Worm (Caenorhabditis elegans) whole organism, L1 larva: ENCODE data around the gene M05D6.9.

Experiments
- C16A3.4 ChIP-seq: fragments of 150-350 bp; optimal IDR thresholded peaks from 2 replicates; lab custom pipeline; 2014; ENCODE audit warnings: missing biosample characterization, missing genetic modification characterization
- F16B12.6 ChIP-seq: fragments of 150-350 bp; optimal IDR thresholded peaks from 2 replicates; lab custom pipeline; 2014; ENCODE audit warnings: missing biosample characterization, missing genetic modification characterization
- Y116A8C.19 ChIP-seq: sonication (generic microtip); optimal IDR thresholded peaks from 2 replicates; lab custom pipeline; 2016; ENCODE audit warnings: missing compliant biosample characterization, missing genetic modification characterization, borderline replicate concordance
- alr-1 ChIP-seq: fragments of 200-800 bp; sonication (Bioruptor generic); optimal IDR thresholded peaks from 2 replicates; lab custom pipeline; 2018; ENCODE audit warnings: borderline replicate concordance, mild to moderate bottlenecking, missing genetic modification characterization, missing compliant biosample characterization
- aly-2 ChIP-seq: fragments of 150-350 bp; optimal IDR thresholded peaks from 2 replicates; lab custom pipeline; 2014; ENCODE audit warnings: missing biosample characterization, missing genetic modification characterization
- ama-1 ChIP-seq: fragments of 150-350 bp; optimal IDR thresholded peaks from 2 replicates; lab custom pipeline; 2014
- ceh-63 ChIP-seq: fragments of 200-800 bp; sonication (Bioruptor generic); optimal IDR thresholded peaks from 2 replicates; lab custom pipeline; 2018; ENCODE audit warnings: mild to moderate bottlenecking, missing genetic modification characterization, missing compliant biosample characterization
- ceh-82 ChIP-seq, 3 experiments: fragments of 150-350 bp in 1 of 3; sonication (generic microtip) in 2 of 3; optimal IDR thresholded peaks; 2 replicates each; lab custom pipeline; 2014 to 2017; ENCODE audit warnings: missing biosample characterization in 3 of 3, missing genetic modification characterization in 3 of 3
- dpl-1 ChIP-seq, 3 experiments: fragments of 150-350 bp in 2 of 3; sonication (generic microtip) in 1 of 3; optimal IDR thresholded peaks; 2 replicates each; lab custom pipeline; 2014 to 2017; ENCODE audit warnings: missing biosample characterization in 3 of 3, missing genetic modification characterization in 3 of 3, missing genetic modification reagents in 3 of 3
- efl-3 ChIP-seq: fragments of 200-800 bp; sonication (Bioruptor generic); optimal IDR thresholded peaks from 2 replicates; lab custom pipeline; 2018; ENCODE audit warnings: mild to moderate bottlenecking, missing genetic modification characterization, missing compliant biosample characterization
- egl-13 ChIP-seq: sonication (generic microtip); optimal IDR thresholded peaks from 2 replicates; lab custom pipeline; 2016; ENCODE audit warnings: missing genotype, missing genetic modification reagents, missing genetic modification characterization, missing compliant biosample characterization
- elt-2 ChIP-seq: sonication (generic microtip); optimal IDR thresholded peaks from 2 replicates; lab custom pipeline; 2016; ENCODE audit warnings: missing genetic modification characterization, mild to moderate bottlenecking, inconsistent platforms, missing compliant biosample characterization, missing genetic modification reagents
- elt-3 ChIP-seq, 6 experiments: fragments of 150-350 bp in 1 of 6; sonication (generic microtip); optimal IDR thresholded peaks; 2 replicates each; lab custom pipeline; 2017 to 2018; ENCODE audit warnings: missing biosample characterization in 6 of 6, missing genetic modification characterization in 6 of 6, inconsistent platforms in 1 of 6
- ets-5 ChIP-seq: fragments of 200-800 bp; sonication (Bioruptor generic); IDR thresholded peaks from 2 replicates; pipeline ENCODE4 v1.3.6; 2022; ENCODE audit warnings: missing genetic modification characterization, missing compliant biosample characterization
- fkh-4 ChIP-seq: sonication (generic microtip); optimal IDR thresholded peaks from 2 replicates; lab custom pipeline; 2016; ENCODE audit warnings: missing compliant biosample characterization, missing genetic modification characterization, borderline replicate concordance
- fkh-8 ChIP-seq: sonication (generic microtip); optimal IDR thresholded peaks from 2 replicates; lab custom pipeline; 2016; ENCODE audit warnings: mild to moderate bottlenecking, missing genetic modification characterization, missing compliant biosample characterization
- hlh-4 ChIP-seq: sonication (generic microtip); optimal IDR thresholded peaks from 2 replicates; lab custom pipeline; 2016; ENCODE audit warnings: mild to moderate bottlenecking, missing genetic modification characterization, missing compliant biosample characterization
- hpl-2 ChIP-seq: fragments of 150-350 bp; optimal IDR thresholded peaks from 2 replicates; lab custom pipeline; 2014; ENCODE audit warnings: missing biosample characterization, missing genetic modification reagents, missing genetic modification characterization
- irx-1 ChIP-seq: sonication (generic microtip); optimal IDR thresholded peaks from 2 replicates; lab custom pipeline; 2016; ENCODE audit warnings: missing genetic modification characterization, missing compliant biosample characterization
- jun-1 ChIP-seq: fragments of 150-350 bp; optimal IDR thresholded peaks from 2 replicates; lab custom pipeline; 2014; ENCODE audit warnings: missing biosample characterization, missing genetic modification reagents, missing genetic modification characterization
- lin-15B ChIP-seq: fragments of 150-350 bp; sonication (generic microtip); optimal IDR thresholded peaks from 3 replicates; lab custom pipeline; 2014; ENCODE audit warnings: missing biosample characterization, missing genetic modification characterization
- lin-39 ChIP-seq: fragments of 150-350 bp; optimal IDR thresholded peaks from 2 replicates; lab custom pipeline; 2014; ENCODE audit warnings: missing biosample characterization, missing genetic modification reagents, missing genetic modification characterization
- lsy-2 ChIP-seq, 2 experiments: fragments of 150-350 bp; optimal IDR thresholded peaks; 2 replicates each; lab custom pipeline; 2014; ENCODE audit warnings: missing biosample characterization in 2 of 2, missing genetic modification characterization in 2 of 2
- mab-9 ChIP-seq: fragments of 200-800 bp; sonication (Bioruptor generic); IDR thresholded peaks from 2 replicates; pipeline ENCODE4 v1.3.6; 2022; ENCODE audit warnings: missing genetic modification reagents, missing genetic modification characterization, missing compliant biosample characterization
- mdl-1 ChIP-seq, 2 experiments: fragments of 150-350 bp; optimal IDR thresholded peaks; 2 replicates each; lab custom pipeline; 2014 to 2017; ENCODE audit warnings: missing biosample characterization in 2 of 2, missing genetic modification characterization in 2 of 2, inconsistent platforms in 1 of 2
- mef-2 ChIP-seq: fragments of 150-350 bp; optimal IDR thresholded peaks from 2 replicates; lab custom pipeline; 2014; ENCODE audit warnings: missing biosample characterization, missing genetic modification characterization
- mep-1 ChIP-seq: fragments of 150-350 bp; optimal IDR thresholded peaks from 2 replicates; lab custom pipeline; 2014; ENCODE audit warnings: missing biosample characterization, missing genetic modification characterization
- nhr-19 ChIP-seq: fragments of 200-800 bp; sonication (Bioruptor generic); conservative IDR thresholded peaks from 2 replicates; pipeline ENCODE4 v1.3.6; 2022; ENCODE audit warnings: missing genetic modification characterization, missing compliant biosample characterization
- nhr-20 ChIP-seq: sonication (generic microtip); optimal IDR thresholded peaks from 2 replicates; lab custom pipeline; 2016; ENCODE audit warnings: mild to moderate bottlenecking, missing genetic modification characterization, missing compliant biosample characterization
- nhr-237 ChIP-seq: fragments of 150-350 bp; optimal IDR thresholded peaks from 2 replicates; lab custom pipeline; 2014; ENCODE audit warnings: missing biosample characterization, missing genetic modification characterization
- nhr-47 ChIP-seq: sonication (generic microtip); optimal IDR thresholded peaks from 2 replicates; lab custom pipeline; 2016; ENCODE audit warnings: mild to moderate bottlenecking, missing genetic modification characterization, moderate library complexity, missing compliant biosample characterization
- nhr-71 ChIP-seq: sonication (generic microtip); optimal IDR thresholded peaks from 2 replicates; lab custom pipeline; 2016; ENCODE audit warnings: mild to moderate bottlenecking, missing genetic modification characterization, moderate library complexity, missing compliant biosample characterization
- nhr-84 ChIP-seq: sonication (generic microtip); optimal IDR thresholded peaks from 2 replicates; lab custom pipeline; 2017; ENCODE audit warnings: missing biosample characterization, missing genetic modification characterization
- nhr-85 ChIP-seq: sonication (generic microtip); peaks from one replicate; lab custom pipeline; 2016; ENCODE audit warnings: missing genetic modification characterization, inconsistent platforms, missing compliant biosample characterization
- nhr-90 ChIP-seq: sonication (generic microtip); optimal IDR thresholded peaks from 2 replicates; lab custom pipeline; 2016; ENCODE audit warnings: mild to moderate bottlenecking, missing genetic modification characterization, missing compliant biosample characterization; ENCODE audit not compliant: poor library complexity
- pag-3 ChIP-seq: sonication (generic microtip); optimal IDR thresholded peaks from 2 replicates; lab custom pipeline; 2017; ENCODE audit warnings: missing genetic modification characterization, mild to moderate bottlenecking, missing compliant biosample characterization, antibody characterized with exemption, borderline replicate concordance; ENCODE audit not compliant: insufficient read depth
- pax-3 ChIP-seq: fragments of 200-800 bp; sonication (Bioruptor generic); optimal IDR thresholded peaks from 2 replicates; lab custom pipeline; 2018; ENCODE audit warnings: mild to moderate bottlenecking, missing genetic modification characterization, moderate library complexity, missing compliant biosample characterization
- rnt-1 ChIP-seq: sonication (generic microtip); optimal IDR thresholded peaks from 2 replicates; lab custom pipeline; 2016; ENCODE audit warnings: mild to moderate bottlenecking, missing genetic modification characterization, moderate library complexity, missing compliant biosample characterization
- skn-1 ChIP-seq: fragments of 150-350 bp; optimal IDR thresholded peaks from 2 replicates; lab custom pipeline; 2014; ENCODE audit warnings: missing biosample characterization, missing genetic modification characterization
- tlp-1 ChIP-seq: fragments of 150-350 bp; optimal IDR thresholded peaks from 2 replicates; lab custom pipeline; 2014; ENCODE audit warnings: missing biosample characterization, missing genetic modification characterization
- unc-130 ChIP-seq: fragments of 150-350 bp; optimal IDR thresholded peaks from 2 replicates; lab custom pipeline; 2017; ENCODE audit warnings: missing biosample characterization, missing genetic modification characterization, inconsistent platforms
- unc-30 ChIP-seq: sonication (generic microtip); optimal IDR thresholded peaks from 2 replicates; lab custom pipeline; 2017; ENCODE audit warnings: missing biosample characterization, missing genetic modification characterization
- unc-62 ChIP-seq: fragments of 150-350 bp; optimal IDR thresholded peaks from 2 replicates; lab custom pipeline; 2014; ENCODE audit warnings: missing biosample characterization, missing genetic modification reagents, missing genetic modification characterization
- zip-4 ChIP-seq: fragments of 200-800 bp; sonication (Bioruptor generic); optimal IDR thresholded peaks from 2 replicates; lab custom pipeline; 2018; ENCODE audit warnings: mild to moderate bottlenecking, missing genetic modification characterization, moderate library complexity, missing compliant biosample characterization
- ztf-11 ChIP-seq, 2 experiments: sonication (generic microtip); optimal IDR thresholded peaks; 2 replicates each; lab custom pipeline; 2016 to 2017; ENCODE audit warnings: missing genetic modification characterization in 2 of 2, missing biosample characterization in 1 of 2, missing compliant biosample characterization in 1 of 2
- ztf-4 ChIP-seq: fragments of 150-350 bp; optimal IDR thresholded peaks from 2 replicates; lab custom pipeline; 2014; ENCODE audit warnings: missing biosample characterization, missing genetic modification characterization

Gene M05D6.9

DNA sequence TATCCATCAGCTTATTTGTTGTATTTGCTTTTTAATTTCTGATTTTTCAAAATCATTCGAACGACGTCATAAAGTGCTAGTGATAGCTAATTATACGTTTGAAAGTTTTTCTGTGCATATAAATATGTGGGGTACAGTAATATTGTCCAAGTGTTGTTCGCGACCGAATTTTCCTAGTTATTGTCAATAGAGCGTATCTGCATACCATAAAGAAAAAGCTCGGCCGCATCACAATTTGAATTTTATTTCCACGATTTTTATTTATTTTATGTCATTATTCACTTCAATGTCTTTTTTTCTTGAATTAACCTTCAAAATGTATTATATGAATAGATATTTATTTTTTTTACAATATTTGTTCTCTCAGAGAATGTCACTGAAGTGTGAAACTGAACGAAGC, 22.7 kb downstream of the M05D6.9 start, which contains the start of gene rnh-2 (continued):
- TF ChIP-seq alr-1 (tag; lab: Kevin White, UChicago) = no peak
- no peak for TF ChIP-seq unc-62 (GFP tag; lab: Kevin White, UChicago)
- TF ChIP-seq jun-1 (tag; lab: Kevin White, UChicago) = no peak
- TF ChIP-seq nhr-20 (tag; lab: Kevin White, UChicago) = peak; percentile 75
- peak; percentile 75 for TF ChIP-seq nhr-71 (tag; lab: Kevin White, UChicago)
- peak; percentile 34 for TF ChIP-seq ztf-4 (tag; lab: Kevin White, UChicago)
- TF ChIP-seq unc-30 = no peak
- TF ChIP-seq unc-130 = peak; percentile 17
- TF ChIP-seq mef-2 (tag; lab: Kevin White, UChicago) = no peak
- TF ChIP-seq ceh-82 (tag; optimal IDR thresholded peaks at IDR 0.05; lab: Kevin White, UChicago) = peak; percentile 0 to 76 (median 30)
- TF ChIP-seq elt-3 (tag; optimal IDR thresholded peaks at IDR 0.05; lab: Kevin White, UChicago) = peak in 2 of 6 experiments; percentile 21 to 27
- TF ChIP-seq skn-1 (tag; lab: Kevin White, UChicago) = peak; percentile 25
- peak; percentile 55 to 79 (median 68) for TF ChIP-seq dpl-1 (GFP tag; optimal IDR thresholded peaks at IDR 0.05; lab: Kevin White, UChicago)
- TF ChIP-seq pax-3 (tag; lab: Kevin White, UChicago) = peak; percentile 42
- no peak for TF ChIP-seq nhr-237 (tag; lab: Kevin White, UChicago)
- TF ChIP-seq aly-2 = no peak
- no peak for TF ChIP-seq efl-3 (GFP tag; lab: Kevin White, UChicago)
- peak; percentile 69 for TF ChIP-seq nhr-47 (tag; lab: Kevin White, UChicago)
- no peak for TF ChIP-seq ceh-63 (GFP tag; lab: Kevin White, UChicago)
- TF ChIP-seq mdl-1 (tag; optimal IDR thresholded peaks at IDR 0.05; lab: Kevin White, UChicago) = no peak
- no peak for TF ChIP-seq ama-1 (lab: Kevin White, UChicago)
- TF ChIP-seq nhr-90 = peak; percentile 55
- peak; percentile 78 for TF ChIP-seq nhr-85
- TF ChIP-seq ztf-11 (tag; optimal IDR thresholded peaks at IDR 0.05; lab: Kevin White, UChicago) = peak in 1 of 2 experiments; percentile 33
- TF ChIP-seq lsy-2 (tag; optimal IDR thresholded peaks at IDR 0.05; lab: Kevin White, UChicago) = peak; percentile 72 to 94
- peak; percentile 81 for TF ChIP-seq C16A3.4 (tag; lab: Kevin White, UChicago)
- TF ChIP-seq elt-2 = peak; percentile 28
- TF ChIP-seq F16B12.6 = peak; percentile 65
- TF ChIP-seq zip-4 (GFP tag; lab: Kevin White, UChicago) = no peak
- no peak for TF ChIP-seq pag-3 (tag; lab: Kevin White, UChicago)
- TF ChIP-seq Y116A8C.19 (tag; lab: Kevin White, UChicago) = no peak
- TF ChIP-seq nhr-19 (GFP tag; lab: Robert Waterston, UW) = peak; percentile 52
- no peak for TF ChIP-seq lin-39 (tag; lab: Kevin White, UChicago)
- peak; percentile 44 for TF ChIP-seq egl-13

DNA sequence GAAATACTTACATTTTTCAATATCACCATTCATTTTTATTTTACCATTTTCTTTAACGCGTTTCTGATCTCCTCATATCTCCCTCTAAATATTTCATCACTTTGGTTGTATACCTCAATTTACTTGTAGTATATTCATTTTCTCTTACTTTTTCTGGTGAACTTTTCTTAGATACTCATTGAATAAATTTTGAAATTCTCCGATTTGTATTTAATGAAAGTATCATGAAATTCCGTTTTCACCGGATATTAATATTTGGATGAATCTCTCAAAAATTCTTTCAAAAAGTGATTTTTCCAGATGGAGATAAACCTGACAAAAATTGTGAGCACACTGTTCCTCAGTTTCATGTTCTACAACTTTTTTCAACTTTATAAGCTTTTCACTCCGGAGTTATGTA, 24.1 kb downstream of the M05D6.9 start, which contains the start of gene T13H5.8:
T13H5.8 (plus strand) TSS at position 301 of the 400 bp plus-strand sequence.
- no peak for TF ChIP-seq hlh-4 (tag; lab: Kevin White, UChicago)
- TF ChIP-seq rnt-1 = no peak
- TF ChIP-seq egl-13 = no peak
- no peak for TF ChIP-seq mep-1 (tag; lab: Kevin White, UChicago)
- TF ChIP-seq zip-4 (GFP tag; lab: Kevin White, UChicago) = no peak
- no peak for TF ChIP-seq hpl-2 (GFP tag; lab: Kevin White, UChicago)
- TF ChIP-seq ceh-82 (tag; optimal IDR thresholded peaks at IDR 0.05; lab: Kevin White, UChicago) = no peak
- TF ChIP-seq nhr-85 = no peak

DNA sequence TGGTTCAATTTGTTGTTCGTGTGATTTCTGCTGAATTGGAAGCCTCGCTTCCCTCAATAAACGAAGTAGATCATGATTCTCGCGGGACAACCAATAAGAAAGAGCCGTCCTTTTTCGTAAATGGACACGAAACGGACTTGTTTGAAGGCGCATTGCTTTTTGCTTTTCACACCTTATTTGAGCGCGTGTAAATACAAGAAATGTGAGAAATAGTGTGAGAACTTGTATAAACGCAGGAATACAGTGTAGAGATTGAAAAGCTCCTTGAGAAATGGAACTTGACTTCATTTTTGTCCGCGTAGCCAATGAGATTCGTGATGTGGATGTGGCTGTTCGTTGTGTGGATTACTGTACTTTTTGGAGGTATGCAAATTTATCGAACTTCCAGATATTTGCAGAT, 26.5 kb downstream of the M05D6.9 start, which contains the start of gene cht-2:
cht-2 (plus strand) TSS at position 301 of the 400 bp plus-strand sequence.
- TF ChIP-seq fkh-8 (tag; lab: Kevin White, UChicago) = no peak
- no peak for TF ChIP-seq fkh-4 (tag; lab: Kevin White, UChicago)
- no peak for TF ChIP-seq hpl-2 (GFP tag; lab: Kevin White, UChicago)
- TF ChIP-seq irx-1 (tag; lab: Kevin White, UChicago) = no peak
- TF ChIP-seq nhr-84 = no peak
- TF ChIP-seq ets-5 (GFP tag; lab: Robert Waterston, UW) = no peak
- TF ChIP-seq tlp-1 (tag; lab: Kevin White, UChicago) = no peak
- no peak for TF ChIP-seq mab-9 (GFP tag; lab: Robert Waterston, UW)
- TF ChIP-seq Y116A8C.19 (tag; lab: Kevin White, UChicago) = no peak
- no peak for TF ChIP-seq ama-1 (lab: Kevin White, UChicago)
- no peak for TF ChIP-seq lin-15B (tag; lab: Kevin White, UChicago)
- TF ChIP-seq ztf-11 (tag; optimal IDR thresholded peaks at IDR 0.05; lab: Kevin White, UChicago) = no peak
